Fruit fly (Drosophila melanogaster) whole organism, pupa: ENCODE data around the gene S-Lap1.

Experiments used
- CG10348 ChIP-seq: fragments of 200-800 bp; sonication (Bioruptor generic); IDR thresholded peaks from 2 replicates; pipeline ENCODE4 v1.3.6; 2022; ENCODE audit warnings: missing biosample characterization, missing genetic modification characterization
- CG12605 ChIP-seq: fragments of 200-800 bp; sonication (Bioruptor generic); IDR thresholded peaks from 2 replicates; pipeline ENCODE4 v1.3.6; 2022; ENCODE audit warnings: missing biosample characterization, missing genetic modification characterization
- CG13204 ChIP-seq: fragments of 200-800 bp; sonication (Bioruptor generic); optimal IDR thresholded peaks from 2 replicates; lab custom pipeline; 2018; ENCODE audit warnings: missing biosample characterization, mild to moderate bottlenecking, missing genetic modification characterization, moderate library complexity
- CG14655 ChIP-seq: fragments of 200-800 bp; sonication (Bioruptor generic); optimal IDR thresholded peaks from 3 replicates; lab custom pipeline; 2017; ENCODE audit warnings: mild to moderate bottlenecking, missing biosample characterization, missing genetic modification reagents, missing genetic modification characterization
- CG15710 ChIP-seq: fragments of 200-800 bp; sonication (Bioruptor generic); optimal IDR thresholded peaks from 2 replicates; lab custom pipeline; 2018; ENCODE audit warnings: missing biosample characterization, mild to moderate bottlenecking, missing genetic modification characterization, moderate library complexity
- CG17806 ChIP-seq: fragments of 200-800 bp; sonication (Bioruptor generic); optimal IDR thresholded peaks from 2 replicates; lab custom pipeline; 2018; ENCODE audit warnings: missing biosample characterization, mild to moderate bottlenecking, missing genetic modification characterization, moderate library complexity
- CG32121 ChIP-seq: fragments of 200-800 bp; sonication (Bioruptor generic); IDR thresholded peaks from 2 replicates; pipeline ENCODE4 v1.3.6; 2022; ENCODE audit warnings: missing biosample characterization, missing genetic modification characterization
- CG34367 ChIP-seq: fragments of 200-800 bp; sonication (Bioruptor generic); optimal IDR thresholded peaks from 2 replicates; lab custom pipeline; 2018; ENCODE audit warnings: missing biosample characterization, mild to moderate bottlenecking, missing genetic modification characterization
- CG4496 ChIP-seq: fragments of 200-800 bp; sonication (Bioruptor generic); IDR thresholded peaks from 3 replicates; pipeline ENCODE4 v1.3.6; 2022; ENCODE audit warnings: missing biosample characterization, missing genetic modification characterization
- CG8159 ChIP-seq: fragments of 200-800 bp; sonication (Bioruptor generic); optimal IDR thresholded peaks from 3 replicates; lab custom pipeline; 2018; ENCODE audit warnings: missing biosample characterization, mild to moderate bottlenecking, missing genetic modification characterization, moderate library complexity
- CG8301 ChIP-seq: fragments of 200-800 bp; sonication (Bioruptor generic); optimal IDR thresholded peaks from 2 replicates; lab custom pipeline; 2018; ENCODE audit warnings: missing biosample characterization, mild to moderate bottlenecking, missing genetic modification characterization
- CG9948 ChIP-seq: fragments of 200-800 bp; sonication (Bioruptor generic); optimal IDR thresholded peaks from 2 replicates; lab custom pipeline; 2018; ENCODE audit warnings: missing biosample characterization, mild to moderate bottlenecking, missing genetic modification characterization, moderate library complexity
- D1 ChIP-seq: fragments of 200-800 bp; sonication (Bioruptor generic); optimal IDR thresholded peaks from 2 replicates; lab custom pipeline; 2018; ENCODE audit warnings: missing biosample characterization, mild to moderate bottlenecking, missing genetic modification characterization, moderate library complexity
- EcR ChIP-seq: fragments of 200-800 bp; sonication (Bioruptor generic); optimal IDR thresholded peaks from 3 replicates; lab custom pipeline; 2019; ENCODE audit warnings: missing biosample characterization, missing genetic modification characterization, mild to moderate bottlenecking, moderate library complexity, missing genetic modification reagents
- Ets98B ChIP-seq: fragments of 200-800 bp; sonication (Bioruptor generic); IDR thresholded peaks from 2 replicates; pipeline ENCODE4 v1.3.6; 2022; ENCODE audit warnings: missing biosample characterization, missing genetic modification characterization
- Pif1A ChIP-seq: fragments of 200-800 bp; sonication (Bioruptor generic); optimal IDR thresholded peaks from 3 replicates; lab custom pipeline; 2016; ENCODE audit warnings: missing biosample characterization, missing genetic modification characterization
- Pif1B ChIP-seq: fragments of 200-800 bp; sonication (Bioruptor generic); optimal IDR thresholded peaks from 3 replicates; lab custom pipeline; 2016; ENCODE audit warnings: missing biosample characterization, missing genetic modification characterization
- Snoo ChIP-seq: fragments of 200-800 bp; sonication (Bioruptor generic); optimal IDR thresholded peaks from 3 replicates; lab custom pipeline; 2017; ENCODE audit warnings: missing biosample characterization, mild to moderate bottlenecking, missing genetic modification characterization, inconsistent platforms
- fd96Ca ChIP-seq: fragments of 200-800 bp; sonication (Bioruptor generic); IDR thresholded peaks from 3 replicates; pipeline ENCODE4 v1.3.6; 2022; ENCODE audit warnings: missing biosample characterization, missing genetic modification characterization
- gl ChIP-seq: fragments of 200-800 bp; sonication (Bioruptor generic); optimal IDR thresholded peaks from 2 replicates; lab custom pipeline; 2018; ENCODE audit warnings: missing biosample characterization, mild to moderate bottlenecking, missing genetic modification characterization
- rn ChIP-seq: fragments of 200-800 bp; sonication (Bioruptor generic); IDR thresholded peaks from 2 replicates; pipeline ENCODE4 v1.3.6; 2022; ENCODE audit warnings: missing biosample characterization, missing genetic modification characterization

Gene S-Lap1

DNA sequence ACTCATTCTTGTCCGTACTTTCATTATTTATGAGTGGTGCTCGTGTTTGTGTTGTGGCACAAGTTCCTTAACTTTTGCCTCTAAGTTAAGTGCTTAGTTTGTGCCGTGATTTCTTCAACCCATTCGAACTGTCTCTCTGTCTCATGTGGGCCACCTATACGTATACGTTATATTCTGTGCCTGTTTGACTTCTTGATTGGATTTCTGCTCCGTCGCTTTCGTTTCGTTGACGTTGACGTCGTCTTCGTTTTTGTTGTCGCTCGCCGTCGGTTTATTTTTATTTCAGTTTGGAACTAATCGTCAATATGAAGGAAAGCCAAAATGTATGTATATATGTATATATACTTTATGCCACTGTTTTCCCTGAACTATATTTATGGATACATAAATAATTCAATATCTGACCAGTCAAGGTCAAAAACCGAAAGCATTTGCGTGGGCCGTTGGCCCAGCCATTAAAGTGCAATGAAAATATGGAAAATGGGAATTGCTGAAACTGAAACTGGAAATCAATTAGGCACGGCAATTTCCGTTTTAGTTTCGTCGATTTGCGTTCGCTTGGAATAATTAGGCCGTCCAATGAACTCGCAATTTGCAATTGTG, 34.8 kb upstream of the S-Lap1 start:
- TF ChIP-seq Ets98B, result no peak
- TF ChIP-seq CG8301, result no peak
- no peak for TF ChIP-seq CG13204 (GFP tag; lab: Kevin White, UChicago)
- no peak for TF ChIP-seq fd96Ca (GFP tag; lab: Robert Waterston, UW)

DNA sequence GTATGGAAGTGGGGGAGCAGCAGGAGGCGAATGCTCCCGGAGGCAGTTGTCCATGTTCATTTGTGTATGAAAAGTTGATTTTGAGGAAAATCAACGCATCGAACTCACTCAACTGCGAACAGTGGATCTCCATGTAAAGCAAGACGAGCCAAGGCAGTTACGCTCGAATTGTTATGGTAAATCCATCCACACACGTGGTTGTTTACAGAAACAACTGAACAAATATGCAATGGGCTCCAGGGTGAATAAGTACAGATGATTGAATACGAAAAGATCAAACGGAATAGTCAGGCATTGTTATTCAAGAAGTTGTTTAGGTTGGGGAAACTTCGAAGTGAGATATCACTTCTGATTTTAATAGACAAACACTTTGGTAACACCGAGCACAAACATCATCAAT, 32.9 kb upstream of the S-Lap1 start:
- TF ChIP-seq D1 (tag; lab: Kevin White, UChicago) (no peak), Pif1B (no peak), CG34367 (tag; lab: Kevin White, UChicago) (no peak), CG15710 (tag; lab: Kevin White, UChicago) (no peak), gl (no peak), CG17806 (tag; lab: Kevin White, UChicago) (no peak), EcR (no peak), CG4496 (GFP tag; lab: Robert Waterston, UW) (no peak), Snoo (tag; lab: Kevin White, UChicago) (no peak), CG9948 (tag; lab: Kevin White, UChicago) (no peak), CG8301 (no peak), rn (no peak), Pif1A (GFP tag; lab: Kevin White, UChicago) (no peak), Ets98B (no peak), CG32121 (no peak), CG8159 (tag; lab: Kevin White, UChicago) (no peak), fd96Ca (GFP tag; lab: Robert Waterston, UW) (no peak), CG10348 (GFP tag; lab: Robert Waterston, UW) (no peak)

dm6 chr3L:8600752-8601433, 16.1 kb upstream of the S-Lap1 start, which contains the start of the genes Nelf-E and RpL14:
Nelf-E (minus strand) TSS chr3L:8600879.
RpL14 (plus strand) TSS chr3L:8601006.
- TF ChIP-seq CG32121, result peak; percentile 83
- TF ChIP-seq rn, result peak; percentile 82
- peak; percentile 94 for TF ChIP-seq CG4496 (GFP tag; lab: Robert Waterston, UW)
- TF ChIP-seq Ets98B, result peak; percentile 84
- no peak for TF ChIP-seq D1 (tag; lab: Kevin White, UChicago)
- no peak for TF ChIP-seq EcR
- no peak for TF ChIP-seq CG14655 (GFP tag; lab: Kevin White, UChicago)
- TF ChIP-seq Snoo (tag; lab: Kevin White, UChicago), result no peak
- TF ChIP-seq CG8301, result no peak
- TF ChIP-seq CG9948 (tag; lab: Kevin White, UChicago), result peak; percentile 50
- no peak for TF ChIP-seq Pif1B
- TF ChIP-seq fd96Ca (GFP tag; lab: Robert Waterston, UW), result peak; percentile 89
- no peak for TF ChIP-seq Pif1A (GFP tag; lab: Kevin White, UChicago)
- TF ChIP-seq CG17806 (tag; lab: Kevin White, UChicago), result no peak
- TF ChIP-seq CG15710 (tag; lab: Kevin White, UChicago), result peak; percentile 82
- peak; percentile 47; the same call in 1 of the 2 replicates for TF ChIP-seq CG12605 (GFP tag; lab: Robert Waterston, UW)
- TF ChIP-seq CG8159 (tag; lab: Kevin White, UChicago), result peak; percentile 66
- peak; percentile 79 for TF ChIP-seq gl
- no peak for TF ChIP-seq CG10348 (GFP tag; lab: Robert Waterston, UW)
- peak; percentile 90 for TF ChIP-seq CG34367 (tag; lab: Kevin White, UChicago)
- no peak for TF ChIP-seq CG13204 (GFP tag; lab: Kevin White, UChicago)

dm6 chr3L:8603880-8604692, 12.9 kb upstream of the S-Lap1 start, which contains the start of the genes CG5989 and CG6282:
CG5989 (minus strand) TSS chr3L:8604149.
CG6282 (plus strand) TSS chr3L:8604657.
- TF ChIP-seq EcR (peak; percentile 56), CG13204 (GFP tag; lab: Kevin White, UChicago) (no peak), Pif1B (no peak), CG8159 (tag; lab: Kevin White, UChicago) (peak; percentile 0), CG12605 (GFP tag; lab: Robert Waterston, UW) (peak; percentile 37; the same call in 1 of the 2 replicates), D1 (tag; lab: Kevin White, UChicago) (no peak)

DNA sequence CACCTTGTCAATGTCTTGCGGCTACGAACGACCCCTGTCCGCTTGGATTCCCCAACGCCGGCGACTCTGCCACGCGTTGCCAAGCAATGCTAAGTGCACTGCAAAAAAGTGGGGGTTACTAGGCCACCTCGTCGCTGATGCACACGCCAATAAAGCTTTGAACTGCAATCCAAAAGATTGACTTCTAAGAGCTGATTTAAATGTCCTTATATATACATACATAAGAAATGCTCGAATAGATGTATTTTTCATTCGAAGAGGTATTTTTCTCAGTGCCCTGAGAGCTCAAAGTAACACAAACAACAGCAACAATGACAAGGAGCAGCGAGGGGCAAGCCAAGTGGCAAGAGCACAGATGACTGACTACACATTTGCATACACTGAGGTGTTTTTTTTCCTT, 9.6 kb upstream of the S-Lap1 start:
- TF ChIP-seq CG12605 (GFP tag; lab: Robert Waterston, UW) (0 out of 2 replicates have a peak, but pooled peaks have one; percentile 27), gl (no peak), CG15710 (tag; lab: Kevin White, UChicago) (peak; percentile 51), Snoo (tag; lab: Kevin White, UChicago) (no peak), D1 (tag; lab: Kevin White, UChicago) (no peak), CG32121 (peak; percentile 42; the same call in 1 of the 2 replicates), CG17806 (tag; lab: Kevin White, UChicago) (no peak), rn (no peak), Ets98B (no peak; the same call in 1 of the 2 replicates), CG9948 (tag; lab: Kevin White, UChicago) (peak; percentile 40), CG13204 (GFP tag; lab: Kevin White, UChicago) (no peak), CG14655 (GFP tag; lab: Kevin White, UChicago) (peak; percentile 36), CG8301 (no peak), fd96Ca (GFP tag; lab: Robert Waterston, UW) (peak; percentile 65; the same call in 2 of the 3 replicates), CG10348 (GFP tag; lab: Robert Waterston, UW) (no peak), CG34367 (tag; lab: Kevin White, UChicago) (no peak), Pif1A (GFP tag; lab: Kevin White, UChicago) (peak; percentile 53), Pif1B (no peak), CG4496 (GFP tag; lab: Robert Waterston, UW) (0 out of 3 replicates have a peak, but pooled peaks have one; percentile 43), CG8159 (tag; lab: Kevin White, UChicago) (peak; percentile 54), EcR (no peak)
